Fruit fly (Drosophila melanogaster): Measurements from ENCODE around the gene CG5290.

- TF ChIP-seq Gug (GFP tag; IDR thresholded peaks at IDR 0.05) (no peak), CG11902 (GFP tag; optimal IDR thresholded peaks at IDR 0.05) (no peak), CG10631 (GFP tag; optimal IDR thresholded peaks at IDR 0.05) (no peak), achi (GFP tag; optimal IDR thresholded peaks at IDR 0.05) (no peak), CG6276 (GFP tag; optimal IDR thresholded peaks at IDR 0.05) (no peak), CG6854 (GFP tag; optimal IDR thresholded peaks at IDR 0.05) (no peak), CG34406 (GFP tag; optimal IDR thresholded peaks at IDR 0.05) (no peak)
Measured at dm6 chr3L:17958231-17958976, 46.0 kb upstream of the CG5290 start.

Measured in whole organism, prepupa.